Worm (Caenorhabditis elegans) whole organism, L4 larva: ENCODE measurements around the gene F55A11.8.

Experiments used
- D1046.2 ChIP-seq: fragments of 200-800 bp; sonication (Bioruptor generic); IDR thresholded peaks from 2 replicates; pipeline ENCODE4 v1.3.6; 2022; ENCODE audit warnings: missing genetic modification characterization, missing compliant biosample characterization
- F10B5.3 ChIP-seq: sonication (generic microtip); optimal IDR thresholded peaks from 2 replicates; lab custom pipeline; 2016; ENCODE audit warnings: mild to moderate bottlenecking, missing genetic modification characterization, missing compliant biosample characterization
- F26F4.8 ChIP-seq: fragments of 200-800 bp; sonication (Bioruptor generic); conservative IDR thresholded peaks from 2 replicates; pipeline ENCODE4 v1.3.6; 2022; ENCODE audit warnings: missing genetic modification characterization, missing compliant biosample characterization
- T20F7.1 ChIP-seq: fragments of 200-800 bp; sonication (Bioruptor generic); optimal IDR thresholded peaks from 2 replicates; lab custom pipeline; 2018; ENCODE audit warnings: mild to moderate bottlenecking, missing genetic modification characterization, missing compliant biosample characterization
- T26A8.4 ChIP-seq: fragments of 200-800 bp; sonication (Bioruptor generic); IDR thresholded peaks from 2 replicates; pipeline ENCODE4 v1.3.6; 2022; ENCODE audit warnings: missing genetic modification characterization, missing compliant biosample characterization
- Y105C5A.15 ChIP-seq: fragments of 200-800 bp; sonication (Bioruptor generic); IDR thresholded peaks from 2 replicates; pipeline ENCODE4 v1.3.6; 2022; ENCODE audit warnings: missing genetic modification characterization, missing compliant biosample characterization
- Y48G9A.11 ChIP-seq: fragments of 200-800 bp; sonication (Bioruptor generic); IDR thresholded peaks from 2 replicates; pipeline ENCODE4 v1.3.6; 2022; ENCODE audit warnings: missing genetic modification reagents, missing genetic modification characterization, missing compliant biosample characterization
- aha-1 ChIP-seq: fragments of 150-350 bp; peaks from one replicate; lab custom pipeline; 2014; ENCODE audit warnings: missing biosample characterization, missing genetic modification characterization
- aly-2 ChIP-seq: sonication (generic microtip); optimal IDR thresholded peaks from 2 replicates; lab custom pipeline; 2018; ENCODE audit warnings: missing biosample characterization, missing genetic modification characterization
- ama-1 ChIP-seq: fragments of 150-350 bp; optimal IDR thresholded peaks from 2 replicates; lab custom pipeline; 2014; ENCODE audit warnings: inconsistent platforms, mixed read lengths
- arid-1 ChIP-seq: fragments of 200-800 bp; sonication (Bioruptor generic); conservative IDR thresholded peaks from 2 replicates; pipeline ENCODE4 v1.3.6; 2022; ENCODE audit warnings: missing genetic modification reagents, missing genetic modification characterization, missing compliant biosample characterization
- attf-4 ChIP-seq: sonication (generic microtip); optimal IDR thresholded peaks from 3 replicates; lab custom pipeline; 2017; ENCODE audit warnings: missing biosample characterization, missing genetic modification characterization
- ceh-20 ChIP-seq: fragments of 200-800 bp; sonication (Bioruptor generic); IDR thresholded peaks from 2 replicates; pipeline ENCODE4 v1.3.6; 2022; ENCODE audit warnings: missing genetic modification reagents, missing genetic modification characterization, missing compliant biosample characterization
- ceh-28 ChIP-seq: fragments of 150-350 bp; optimal IDR thresholded peaks from 2 replicates; lab custom pipeline; 2014; ENCODE audit warnings: missing biosample characterization, missing genetic modification reagents, missing genetic modification characterization
- ceh-44 ChIP-seq: fragments of 200-800 bp; sonication (Bioruptor generic); IDR thresholded peaks from 2 replicates; pipeline ENCODE4 v1.3.6; 2022; ENCODE audit warnings: missing genetic modification reagents, missing genetic modification characterization, missing compliant biosample characterization
- ceh-82 ChIP-seq: sonication (generic microtip); optimal IDR thresholded peaks from 2 replicates; lab custom pipeline; 2017; ENCODE audit warnings: missing biosample characterization, missing genetic modification characterization
- ces-1 ChIP-seq: fragments of 150-350 bp; sonication (generic microtip); optimal IDR thresholded peaks from 4 replicates; lab custom pipeline; 2014; ENCODE audit warnings: missing biosample characterization, missing genetic modification reagents, missing genetic modification characterization
- daf-19 ChIP-seq: fragments of 200-800 bp; sonication (Bioruptor generic); conservative IDR thresholded peaks from 2 replicates; pipeline ENCODE4 v1.3.6; 2022; ENCODE audit warnings: missing genetic modification characterization, missing compliant biosample characterization
- dmd-9 ChIP-seq: fragments of 200-800 bp; sonication (Bioruptor generic); IDR thresholded peaks from 2 replicates; pipeline ENCODE4 v1.3.6; 2022; ENCODE audit warnings: missing genetic modification reagents, missing genetic modification characterization, missing compliant biosample characterization
- duxl-1 ChIP-seq: sonication (generic microtip); optimal IDR thresholded peaks from 2 replicates; lab custom pipeline; 2016; ENCODE audit warnings: mild to moderate bottlenecking, missing genetic modification characterization, moderate library complexity, missing compliant biosample characterization; ENCODE audit not compliant: poor library complexity
- dve-1 ChIP-seq: sonication (generic microtip); optimal IDR thresholded peaks from 2 replicates; lab custom pipeline; 2017; ENCODE audit warnings: antibody characterized with exemption, mild to moderate bottlenecking, missing genetic modification characterization, missing compliant biosample characterization; ENCODE audit not compliant: insufficient read depth
- egl-27 ChIP-seq: sonication (generic microtip); optimal IDR thresholded peaks from 3 replicates; lab custom pipeline; 2017; ENCODE audit warnings: missing biosample characterization, missing genetic modification reagents, missing genetic modification characterization
- egl-43 ChIP-seq: fragments of 200-800 bp; sonication (Bioruptor generic); IDR thresholded peaks from 2 replicates; pipeline ENCODE4 v1.3.6; 2022; ENCODE audit warnings: missing genetic modification reagents, missing genetic modification characterization, missing compliant biosample characterization
- hlh-11 ChIP-seq: fragments of 200-800 bp; sonication (Bioruptor generic); optimal IDR thresholded peaks from 2 replicates; lab custom pipeline; 2018; ENCODE audit warnings: mild to moderate bottlenecking, missing genetic modification characterization, missing compliant biosample characterization
- jun-1 ChIP-seq: fragments of 150-350 bp; optimal IDR thresholded peaks from 2 replicates; lab custom pipeline; 2014; ENCODE audit warnings: missing biosample characterization, missing genetic modification reagents, missing genetic modification characterization
- lir-3 ChIP-seq: sonication (generic microtip); optimal IDR thresholded peaks from 2 replicates; lab custom pipeline; 2016; ENCODE audit warnings: mild to moderate bottlenecking, missing genetic modification characterization, missing compliant biosample characterization
- lsy-2 ChIP-seq, 2 experiments: fragments of 150-350 bp in 1 of 2; sonication (generic microtip) in 1 of 2; optimal IDR thresholded peaks; 2 replicates each; lab custom pipeline; 2014 to 2017; ENCODE audit warnings: missing biosample characterization in 2 of 2, missing genetic modification characterization in 2 of 2
- mdl-1 ChIP-seq, 2 experiments: fragments of 150-350 bp in 1 of 2; sonication (generic microtip) in 1 of 2; optimal IDR thresholded peaks; 2 replicates each; lab custom pipeline; 2014 to 2017; ENCODE audit warnings: missing biosample characterization in 2 of 2, missing genetic modification characterization in 2 of 2
- mes-2 ChIP-seq: sonication (generic microtip); optimal IDR thresholded peaks from 2 replicates; lab custom pipeline; 2016; ENCODE audit warnings: missing genotype, mild to moderate bottlenecking, missing genetic modification characterization, missing compliant biosample characterization; ENCODE audit not compliant: poor library complexity, severe bottlenecking
- mxl-2 ChIP-seq: fragments of 200-800 bp; sonication (Bioruptor generic); conservative IDR thresholded peaks from 2 replicates; pipeline ENCODE4 v1.3.6; 2022; ENCODE audit warnings: missing genetic modification reagents, missing genetic modification characterization, missing compliant biosample characterization
- mxl-3 ChIP-seq: fragments of 200-800 bp; sonication (Bioruptor generic); optimal IDR thresholded peaks from 2 replicates; lab custom pipeline; 2018; ENCODE audit warnings: mild to moderate bottlenecking, missing genetic modification characterization, missing compliant biosample characterization
- nhr-10 ChIP-seq: fragments of 150-350 bp; optimal IDR thresholded peaks from 2 replicates; lab custom pipeline; 2014; ENCODE audit warnings: missing biosample characterization, missing genetic modification characterization
- nhr-102 ChIP-seq: sonication (generic microtip); optimal IDR thresholded peaks from 2 replicates; lab custom pipeline; 2016; ENCODE audit warnings: mild to moderate bottlenecking, missing genetic modification characterization, moderate library complexity, missing compliant biosample characterization
- nhr-28 ChIP-seq: fragments of 150-350 bp; optimal IDR thresholded peaks from 2 replicates; lab custom pipeline; 2014; ENCODE audit warnings: missing biosample characterization, missing genetic modification characterization
- nhr-41 ChIP-seq: fragments of 200-800 bp; sonication (Bioruptor generic); IDR thresholded peaks from 2 replicates; pipeline ENCODE4 v1.3.6; 2022; ENCODE audit warnings: missing genetic modification reagents, missing genetic modification characterization, missing compliant biosample characterization
- nhr-76 ChIP-seq: fragments of 150-350 bp; optimal IDR thresholded peaks from 2 replicates; lab custom pipeline; 2014; ENCODE audit warnings: missing biosample characterization, missing genetic modification characterization
- nhr-77 ChIP-seq: fragments of 150-350 bp; optimal IDR thresholded peaks from 2 replicates; lab custom pipeline; 2014; ENCODE audit warnings: missing biosample characterization, missing genetic modification characterization
- php-3 ChIP-seq: fragments of 200-800 bp; sonication (Bioruptor generic); IDR thresholded peaks from 2 replicates; pipeline ENCODE4 v1.3.6; 2022; ENCODE audit warnings: missing genetic modification reagents, missing genetic modification characterization, missing compliant biosample characterization
- pqm-1 ChIP-seq: sonication (generic microtip); optimal IDR thresholded peaks from 2 replicates; lab custom pipeline; 2017; ENCODE audit warnings: missing biosample characterization, missing genetic modification characterization
- saeg-2 ChIP-seq: fragments of 200-800 bp; sonication (Bioruptor generic); IDR thresholded peaks from 2 replicates; pipeline ENCODE4 v1.3.6; 2022; ENCODE audit warnings: missing genetic modification reagents, missing genetic modification characterization, missing compliant biosample characterization
- sdz-12 ChIP-seq: fragments of 200-800 bp; sonication (Bioruptor generic); optimal IDR thresholded peaks from 2 replicates; lab custom pipeline; 2018; ENCODE audit warnings: mild to moderate bottlenecking, missing genetic modification characterization, missing compliant biosample characterization
- set-16 ChIP-seq: fragments of 200-800 bp; sonication (Bioruptor generic); IDR thresholded peaks from 2 replicates; pipeline ENCODE4 v1.3.6; 2022; ENCODE audit warnings: missing genetic modification reagents, missing genetic modification characterization, missing compliant biosample characterization
- skn-1 ChIP-seq: fragments of 150-350 bp; optimal IDR thresholded peaks from 2 replicates; lab custom pipeline; 2014; ENCODE audit warnings: missing biosample characterization, missing genetic modification characterization
- snpc-1.2 ChIP-seq: fragments of 200-800 bp; sonication (Bioruptor generic); IDR thresholded peaks from 2 replicates; pipeline ENCODE4 v1.3.6; 2022; ENCODE audit warnings: missing genetic modification reagents, missing genetic modification characterization, missing compliant biosample characterization
- spr-1 ChIP-seq: sonication (generic microtip); optimal IDR thresholded peaks from 2 replicates; lab custom pipeline; 2016; ENCODE audit warnings: mild to moderate bottlenecking, missing genetic modification characterization, missing compliant biosample characterization
- tag-97 ChIP-seq: fragments of 200-800 bp; sonication (Bioruptor generic); IDR thresholded peaks from 2 replicates; pipeline ENCODE4 v1.3.6; 2022; ENCODE audit warnings: missing genetic modification characterization, missing compliant biosample characterization
- unc-130 ChIP-seq: sonication (generic microtip); optimal IDR thresholded peaks from 2 replicates; lab custom pipeline; 2016; ENCODE audit warnings: missing genetic modification reagents, missing genetic modification characterization, missing compliant biosample characterization
- vab-7 ChIP-seq: fragments of 200-800 bp; sonication (Bioruptor generic); IDR thresholded peaks from 2 replicates; pipeline ENCODE4 v1.3.6; 2022; ENCODE audit warnings: missing genetic modification reagents, missing genetic modification characterization, missing compliant biosample characterization
- zfp-3 ChIP-seq: fragments of 200-800 bp; sonication (Bioruptor generic); conservative IDR thresholded peaks from 2 replicates; pipeline ENCODE4 v1.3.6; 2022; ENCODE audit warnings: missing genetic modification reagents, missing genetic modification characterization, missing compliant biosample characterization
- zip-11 ChIP-seq: fragments of 200-800 bp; sonication (Bioruptor generic); IDR thresholded peaks from 2 replicates; pipeline ENCODE4 v1.3.6; 2022; ENCODE audit warnings: missing genetic modification characterization, missing compliant biosample characterization
- zip-2 ChIP-seq: fragments of 150-350 bp; optimal IDR thresholded peaks from 2 replicates; lab custom pipeline; 2014; ENCODE audit warnings: missing biosample characterization, missing genetic modification characterization

The F55A11.8 gene

ce11 chrV:11764373-11764954 lies 23.5 kb upstream of the F55A11.8 start, which contains the start of the genes F55A11.1 and syx-5 (continued):
- TF ChIP-seq nhr-28 (tag; lab: Kevin White, UChicago): peak; percentile 43
- TF ChIP-seq ceh-28 (tag; lab: Kevin White, UChicago): no peak
- no peak for TF ChIP-seq nhr-10
- no peak for TF ChIP-seq ama-1
- peak; percentile 64 for TF ChIP-seq php-3 (GFP tag; lab: Robert Waterston, UW)
- TF ChIP-seq duxl-1 (tag; lab: Kevin White, UChicago): no peak
- TF ChIP-seq aly-2 (tag; lab: Kevin White, UChicago): no peak
- TF ChIP-seq jun-1: peak; percentile 10
- TF ChIP-seq T20F7.1: peak; percentile 87
- TF ChIP-seq egl-43 (GFP tag; lab: Robert Waterston, UW): 0 out of 2 replicates have a peak, but pooled peaks have one; percentile 48
- TF ChIP-seq tag-97 (GFP tag; lab: Robert Waterston, UW): no peak
- no peak for TF ChIP-seq aha-1 (tag; lab: Kevin White, UChicago)
- no peak for TF ChIP-seq sdz-12 (GFP tag; lab: Kevin White, UChicago)
- TF ChIP-seq mes-2 (tag; lab: Kevin White, UChicago): peak; percentile 57
- TF ChIP-seq Y48G9A.11 (GFP tag; lab: Robert Waterston, UW): no peak
- TF ChIP-seq hlh-11 (tag; lab: Kevin White, UChicago): peak; percentile 86
- TF ChIP-seq ceh-44 (GFP tag; lab: Robert Waterston, UW): no peak
- peak; percentile 33 for TF ChIP-seq zip-2
- TF ChIP-seq lsy-2 (tag; optimal IDR thresholded peaks at IDR 0.05; lab: Kevin White, UChicago): peak; percentile 99 to 100
- peak; percentile 18 for TF ChIP-seq unc-130 (GFP tag; lab: Kevin White, UChicago)
- TF ChIP-seq mxl-2 (GFP tag; lab: Robert Waterston, UW): no peak
- peak; percentile 85 for TF ChIP-seq T26A8.4
- TF ChIP-seq mxl-3 (GFP tag; lab: Kevin White, UChicago): peak; percentile 97
- TF ChIP-seq ceh-82 (tag; lab: Kevin White, UChicago): no peak
- peak; percentile 90 for TF ChIP-seq nhr-102 (tag; lab: Kevin White, UChicago)
- TF ChIP-seq D1046.2 (GFP tag; lab: Robert Waterston, UW): no peak
- TF ChIP-seq mdl-1 (tag; optimal IDR thresholded peaks at IDR 0.05; lab: Kevin White, UChicago): peak in 1 of 2 experiments; percentile 84
- peak; percentile 71; the same call in 1 of the 2 replicates for TF ChIP-seq zfp-3 (GFP tag; lab: Robert Waterston, UW)
- no peak for TF ChIP-seq dmd-9 (GFP tag; lab: Robert Waterston, UW)
- TF ChIP-seq spr-1 (tag; lab: Kevin White, UChicago): peak; percentile 90
- no peak for TF ChIP-seq nhr-41 (GFP tag; lab: Robert Waterston, UW)
- peak; percentile 16 for TF ChIP-seq ces-1 (GFP tag; lab: Kevin White, UChicago)
- no peak for TF ChIP-seq nhr-76 (tag; lab: Kevin White, UChicago)
- TF ChIP-seq F26F4.8 (GFP tag; lab: Robert Waterston, UW): no peak
- TF ChIP-seq snpc-1.2 (GFP tag; lab: Robert Waterston, UW): 0 out of 2 replicates have a peak, but pooled peaks have one; percentile 9
- no peak for TF ChIP-seq attf-4 (tag; lab: Kevin White, UChicago)
- TF ChIP-seq egl-27 (tag; lab: Kevin White, UChicago): no peak
- peak; percentile 32; the same call in 1 of the 2 replicates for TF ChIP-seq vab-7
- no peak for TF ChIP-seq set-16 (GFP tag; lab: Robert Waterston, UW)
- no peak for TF ChIP-seq Y105C5A.15
- TF ChIP-seq F10B5.3: peak; percentile 78
- no peak for TF ChIP-seq daf-19
- TF ChIP-seq ceh-20: 0 out of 2 replicates have a peak, but pooled peaks have one; percentile 45
- TF ChIP-seq saeg-2 (GFP tag; lab: Robert Waterston, UW): peak; percentile 69; the same call in 1 of the 2 replicates
- peak; percentile 46 for TF ChIP-seq nhr-77
- TF ChIP-seq skn-1 (tag; lab: Kevin White, UChicago): no peak
- TF ChIP-seq dve-1 (tag; lab: Kevin White, UChicago): peak; percentile 85
- TF ChIP-seq pqm-1 (tag; lab: Kevin White, UChicago): peak; percentile 7
- 0 out of 2 replicates have a peak, but pooled peaks have one; percentile 21 for TF ChIP-seq arid-1
- TF ChIP-seq zip-11 (GFP tag; lab: Robert Waterston, UW): no peak
- no peak for TF ChIP-seq lir-3
